Fruit fly (Drosophila melanogaster) Kc167 (cell line): ENCODE results near the gene Gr39b.

ENCODE experiments used
- Myc ChIP-seq: fragments of >200 bp; optimal IDR thresholded peaks from 2 replicates; lab custom pipeline; 2017; ENCODE audit warnings: missing external identifiers
- Sin3A ChIP-seq: fragments of >200 bp; optimal IDR thresholded peaks from 2 replicates; lab custom pipeline; 2018; ENCODE audit warnings: missing external identifiers
- h ChIP-seq: fragments of >200 bp; optimal IDR thresholded peaks from 3 replicates; lab custom pipeline; 2018; ENCODE audit warnings: missing external identifiers
- insv ChIP-seq: fragments of >200 bp; optimal IDR thresholded peaks from 3 replicates; lab custom pipeline; 2018; ENCODE audit warnings: missing external identifiers
- psq ChIP-seq: fragments of >200 bp; optimal IDR thresholded peaks from 2 replicates; lab custom pipeline; 2017; ENCODE audit warnings: missing external identifiers
- ttk ChIP-seq: sonication (Bioruptor generic); optimal IDR thresholded peaks from 2 replicates; lab custom pipeline; 2017; ENCODE audit warnings: missing external identifiers

dm6 chr2L:21370886-21371285 is 1.4 kb upstream of the Gr39b start, which contains the start of gene CG8665:
- TF ChIP-seq psq (lab: Kevin White, UChicago) (no peak), Sin3A (lab: Kevin White, UChicago) (no peak), h (lab: Kevin White, UChicago) (no peak), Myc (no peak), ttk (lab: Kevin White, UChicago) (no peak), insv (lab: Kevin White, UChicago) (no peak)
